Worm (Caenorhabditis elegans): ENCODE results near the gene T27E4.1.

- TF ChIP-seq him-1 (tag; optimal IDR thresholded peaks at IDR 0.05) = no peak
- TF ChIP-seq dao-5 (tag; optimal IDR thresholded peaks at IDR 0.05) = no peak
Measured at ce11 chrV:9088758-9089157, 3.4 kb upstream of the T27E4.1 start.
